Fruit fly (Drosophila melanogaster): Measurements from ENCODE around the gene ATPsynGL.

The ATPsynGL gene

DNA sequence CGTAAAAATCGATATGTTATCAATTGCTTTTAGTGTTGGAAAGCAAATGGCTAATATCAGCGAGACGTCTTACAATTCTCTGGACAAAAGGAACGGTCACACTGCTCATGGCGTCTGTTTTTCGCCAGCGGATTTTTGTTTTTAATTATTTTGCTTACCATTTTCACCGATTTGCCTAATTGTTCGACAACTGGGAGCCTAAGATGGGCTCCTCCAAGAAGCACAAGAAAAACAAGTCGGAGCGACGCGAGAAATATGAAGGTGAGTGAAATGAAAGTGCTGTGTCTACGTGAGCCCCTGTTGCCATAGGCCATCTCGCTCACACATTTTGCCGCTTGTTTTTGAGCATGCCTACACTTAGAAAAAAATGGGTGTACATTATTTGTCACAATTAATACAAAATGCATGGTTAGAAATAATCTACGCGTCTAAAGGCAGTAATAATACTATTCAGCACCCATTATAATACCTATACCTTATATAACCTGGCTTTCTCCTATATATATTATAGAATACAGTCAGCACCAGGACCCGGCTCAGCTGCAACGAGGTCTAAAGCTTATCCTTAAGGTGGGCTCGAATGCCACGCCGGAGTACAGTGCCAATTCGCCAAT lies 35.8 kb downstream of the ATPsynGL start, which contains the start of gene Brd7-9 (continued):
- peak; percentile 62 for TF ChIP-seq CG8388 (GFP tag; optimal IDR thresholded peaks at IDR 0.05)
- TF ChIP-seq CG32772 (GFP tag; IDR thresholded peaks at IDR 0.05): peak; percentile 65
- TF ChIP-seq scrt (GFP tag; optimal IDR thresholded peaks at IDR 0.05): peak; percentile 44
- peak; percentile 57 for TF ChIP-seq CG6765 (GFP tag; optimal IDR thresholded peaks at IDR 0.05)
- TF ChIP-seq CG11723 (GFP tag; optimal IDR thresholded peaks at IDR 0.05): peak; percentile 63
- TF ChIP-seq Dbx (GFP tag; IDR thresholded peaks at IDR 0.05): peak; percentile 79; the same call in 2 of the 3 replicates
- TF ChIP-seq CG1792 (GFP tag; optimal IDR thresholded peaks at IDR 0.05): peak; percentile 26
- TF ChIP-seq z (GFP tag; IDR thresholded peaks at IDR 0.05): no peak
- TF ChIP-seq CHES-1-like (GFP tag; optimal IDR thresholded peaks at IDR 0.05): peak; percentile 25
- TF ChIP-seq Usf (GFP tag; optimal IDR thresholded peaks at IDR 0.05): peak; percentile 15
- TF ChIP-seq CG14667 (GFP tag; IDR thresholded peaks at IDR 0.05): peak; percentile 65; the same call in 1 of the 2 replicates
- peak; percentile 78 for TF ChIP-seq Xbp1 (GFP tag; optimal IDR thresholded peaks at IDR 0.05)
- peak; percentile 29 for TF ChIP-seq salm (tag; optimal IDR thresholded peaks at IDR 0.05)
- no peak for TF ChIP-seq CG15073 (GFP tag; optimal IDR thresholded peaks at IDR 0.05)
- peak; percentile 25 to 81 for TF ChIP-seq Hr51 (GFP tag; optimal IDR thresholded peaks at IDR 0.05)
- TF ChIP-seq CG4328 (GFP tag; optimal IDR thresholded peaks at IDR 0.05): no peak
- TF ChIP-seq CG3847 (GFP tag; IDR thresholded peaks at IDR 0.05): peak; percentile 35; the same call in 1 of the 2 replicates
- peak; percentile 44 for TF ChIP-seq cato (GFP tag; optimal IDR thresholded peaks at IDR 0.05; ENCODE audit: borderline replicate concordance)
- no peak for TF ChIP-seq HLHmδ (GFP tag; optimal IDR thresholded peaks at IDR 0.05)
- peak; percentile 29 for TF ChIP-seq sug (tag; optimal IDR thresholded peaks at IDR 0.05)
- TF ChIP-seq Hmx (GFP tag; optimal IDR thresholded peaks at IDR 0.05): peak; percentile 11
- no peak for TF ChIP-seq lov (optimal IDR thresholded peaks at IDR 0.05)
- peak; percentile 74; the same call in 2 of the 3 replicates for TF ChIP-seq lov (GFP tag; IDR thresholded peaks at IDR 0.05)
- peak; percentile 58 for TF ChIP-seq Max (GFP tag; optimal IDR thresholded peaks at IDR 0.05)
- peak; percentile 73 for TF ChIP-seq lilli (GFP tag; optimal IDR thresholded peaks at IDR 0.05)
- no peak for TF ChIP-seq grn (GFP tag; optimal IDR thresholded peaks at IDR 0.05)
- no peak for TF ChIP-seq HmgD (GFP tag; optimal IDR thresholded peaks at IDR 0.05)
- TF ChIP-seq Sry-β (GFP tag; optimal IDR thresholded peaks at IDR 0.05): peak; percentile 10
- TF ChIP-seq Vsx1 (GFP tag; optimal IDR thresholded peaks at IDR 0.05): peak; percentile 56
- TF ChIP-seq CTCF (GFP tag; optimal IDR thresholded peaks at IDR 0.05): peak; percentile 36
- peak; percentile 68; the same call in 2 of the 3 replicates for TF ChIP-seq Optix (GFP tag; IDR thresholded peaks at IDR 0.05)
- no peak for TF ChIP-seq Mad (GFP tag; optimal IDR thresholded peaks at IDR 0.05)
- TF ChIP-seq Blimp-1 (GFP tag; optimal IDR thresholded peaks at IDR 0.05): peak; percentile 71
- peak; percentile 18; the same call in 1 of the 3 replicates for TF ChIP-seq knrl (GFP tag; IDR thresholded peaks at IDR 0.05; ENCODE audit: partially characterized antibody)
- no peak for TF ChIP-seq cad (GFP tag; optimal IDR thresholded peaks at IDR 0.05)
- peak; percentile 31 for TF ChIP-seq CG8359 (GFP tag; optimal IDR thresholded peaks at IDR 0.05; ENCODE audit: borderline replicate concordance)
- TF ChIP-seq zfh2 (GFP tag; optimal IDR thresholded peaks at IDR 0.05): no peak
- TF ChIP-seq dmrt99B (tag; optimal IDR thresholded peaks at IDR 0.05): peak; percentile 79
- peak; percentile 90 for TF ChIP-seq CG11695 (GFP tag; IDR thresholded peaks at IDR 0.05)
- TF ChIP-seq CG9215 (GFP tag; IDR thresholded peaks at IDR 0.05): 0 out of 2 replicates have a peak, but pooled peaks have one; percentile 22
- peak; percentile 78 for TF ChIP-seq caup (GFP tag; optimal IDR thresholded peaks at IDR 0.05; ENCODE audit: severe bottlenecking)
- TF ChIP-seq Med (GFP tag): peak; percentile 93
- TF ChIP-seq CG6654 (GFP tag; optimal IDR thresholded peaks at IDR 0.05): peak; percentile 18
- TF ChIP-seq CG16815 (GFP tag; optimal IDR thresholded peaks at IDR 0.05): peak; percentile 3
- peak; percentile 73 for TF ChIP-seq CG12769 (tag; optimal IDR thresholded peaks at IDR 0.05)
- TF ChIP-seq CG3407 (GFP tag; optimal IDR thresholded peaks at IDR 0.05): peak; percentile 33
- peak; percentile 64 for TF ChIP-seq CG31441 (GFP tag; IDR thresholded peaks at IDR 0.05)
- peak; percentile 69; the same call in 2 of the 3 replicates for TF ChIP-seq CG17361 (GFP tag; IDR thresholded peaks at IDR 0.05)
- TF ChIP-seq gsb (GFP tag; IDR thresholded peaks at IDR 0.05): 0 out of 2 replicates have a peak, but pooled peaks have one; percentile 25
- peak; percentile 73 for TF ChIP-seq tin (GFP tag; optimal IDR thresholded peaks at IDR 0.05)

Data from whole organism, embryonic.